Worm (Caenorhabditis elegans) whole organism, L1 larva: ENCODE measurements around the gene ZC449.8.

ENCODE experiments used
- aly-2 ChIP-seq: fragments of 150-350 bp; optimal IDR thresholded peaks from 2 replicates; lab custom pipeline; 2014; ENCODE audit warnings: missing biosample characterization, missing genetic modification characterization
- ama-1 ChIP-seq: fragments of 150-350 bp; optimal IDR thresholded peaks from 2 replicates; lab custom pipeline; 2014
- ceh-63 ChIP-seq: fragments of 200-800 bp; sonication (Bioruptor generic); optimal IDR thresholded peaks from 2 replicates; lab custom pipeline; 2018; ENCODE audit warnings: mild to moderate bottlenecking, missing genetic modification characterization, missing compliant biosample characterization
- fkh-10 ChIP-seq: sonication (generic microtip); optimal IDR thresholded peaks from 2 replicates; lab custom pipeline; 2017; ENCODE audit warnings: missing biosample characterization, missing genetic modification reagents, missing genetic modification characterization
- jun-1 ChIP-seq: fragments of 150-350 bp; optimal IDR thresholded peaks from 2 replicates; lab custom pipeline; 2014; ENCODE audit warnings: missing biosample characterization, missing genetic modification reagents, missing genetic modification characterization
- lin-35 ChIP-seq, 2 experiments: fragments of 150-350 bp; optimal IDR thresholded peaks; 2 replicates each; lab custom pipeline; 2014; ENCODE audit warnings: missing biosample characterization in 2 of 2, missing genetic modification characterization in 2 of 2, missing genetic modification reagents in 2 of 2
- lir-3 ChIP-seq: sonication (generic microtip); optimal IDR thresholded peaks from 2 replicates; lab custom pipeline; 2016; ENCODE audit warnings: mild to moderate bottlenecking, missing genetic modification characterization, moderate library complexity, missing compliant biosample characterization; ENCODE audit not compliant: poor library complexity
- nhr-237 ChIP-seq: fragments of 150-350 bp; optimal IDR thresholded peaks from 2 replicates; lab custom pipeline; 2014; ENCODE audit warnings: missing biosample characterization, missing genetic modification characterization
- nhr-76 ChIP-seq: sonication (generic microtip); optimal IDR thresholded peaks from 2 replicates; lab custom pipeline; 2017; ENCODE audit warnings: missing biosample characterization, missing genetic modification characterization
- nhr-77 ChIP-seq: fragments of 150-350 bp; optimal IDR thresholded peaks from 2 replicates; lab custom pipeline; 2014; ENCODE audit warnings: missing biosample characterization, missing genetic modification characterization
- pag-3 ChIP-seq: sonication (generic microtip); optimal IDR thresholded peaks from 2 replicates; lab custom pipeline; 2017; ENCODE audit warnings: missing genetic modification characterization, mild to moderate bottlenecking, missing compliant biosample characterization, antibody characterized with exemption, borderline replicate concordance; ENCODE audit not compliant: insufficient read depth
- rnt-1 ChIP-seq: sonication (generic microtip); optimal IDR thresholded peaks from 2 replicates; lab custom pipeline; 2016; ENCODE audit warnings: mild to moderate bottlenecking, missing genetic modification characterization, moderate library complexity, missing compliant biosample characterization
- skn-1 ChIP-seq: fragments of 150-350 bp; optimal IDR thresholded peaks from 2 replicates; lab custom pipeline; 2014; ENCODE audit warnings: missing biosample characterization, missing genetic modification characterization
- vab-15 ChIP-seq: sonication (generic microtip); optimal IDR thresholded peaks from 2 replicates; lab custom pipeline; 2017; ENCODE audit warnings: missing genotype, mild to moderate bottlenecking, missing genetic modification characterization, missing compliant biosample characterization

- no peak for TF ChIP-seq nhr-237 (tag; lab: Kevin White, UChicago)
- no peak for TF ChIP-seq vab-15 (tag; lab: Kevin White, UChicago)
- TF ChIP-seq fkh-10 (GFP tag; lab: Kevin White, UChicago), result no peak
- no peak for TF ChIP-seq nhr-76 (tag; lab: Kevin White, UChicago)
- TF ChIP-seq pag-3 (tag; lab: Kevin White, UChicago), result no peak
- no peak for TF ChIP-seq lin-35 (GFP tag; optimal IDR thresholded peaks at IDR 0.05; lab: Kevin White, UChicago)
- no peak for TF ChIP-seq jun-1 (tag; lab: Kevin White, UChicago)
- no peak for TF ChIP-seq skn-1 (tag; lab: Kevin White, UChicago)
- TF ChIP-seq aly-2 (tag; lab: Kevin White, UChicago), result no peak
- no peak for TF ChIP-seq lir-3 (tag; lab: Kevin White, UChicago)
- no peak for TF ChIP-seq ceh-63
- TF ChIP-seq ama-1 (lab: Kevin White, UChicago), result no peak
- TF ChIP-seq rnt-1 (tag; lab: Kevin White, UChicago), result no peak
- TF ChIP-seq nhr-77 (tag; lab: Kevin White, UChicago), result no peak
These were observed 5.1 kb downstream of the ZC449.8 start, which contains the start of gene ZC449.2 for ce11 chrX:5020996-5021395.
